Worm (Caenorhabditis elegans) whole organism, L4 larva: ENCODE data around the gene ins-11.
A peak's percentile ranks its signal among the peaks of the same experiment; 100 is the strongest.

Source experiments
- D1046.2 ChIP-seq: fragments of 200-800 bp; sonication (Bioruptor generic); IDR thresholded peaks from 2 replicates; pipeline ENCODE4 v1.3.6; 2022; ENCODE audit warnings: missing genetic modification characterization, missing compliant biosample characterization
- F10B5.3 ChIP-seq: sonication (generic microtip); optimal IDR thresholded peaks from 2 replicates; lab custom pipeline; 2016; ENCODE audit warnings: mild to moderate bottlenecking, missing genetic modification characterization, missing compliant biosample characterization
- F44E2.7 ChIP-seq: fragments of 200-800 bp; sonication (Bioruptor generic); IDR thresholded peaks from 2 replicates; pipeline ENCODE4 v2.1.2; 2022; ENCODE audit warnings: missing genetic modification characterization, missing compliant biosample characterization
- T26A8.4 ChIP-seq: fragments of 200-800 bp; sonication (Bioruptor generic); IDR thresholded peaks from 2 replicates; pipeline ENCODE4 v1.3.6; 2022; ENCODE audit warnings: missing genetic modification characterization, missing compliant biosample characterization
- Y105C5A.15 ChIP-seq: fragments of 200-800 bp; sonication (Bioruptor generic); IDR thresholded peaks from 2 replicates; pipeline ENCODE4 v1.3.6; 2022; ENCODE audit warnings: missing genetic modification characterization, missing compliant biosample characterization
- Y48G9A.11 ChIP-seq: fragments of 200-800 bp; sonication (Bioruptor generic); IDR thresholded peaks from 2 replicates; pipeline ENCODE4 v1.3.6; 2022; ENCODE audit warnings: missing genetic modification reagents, missing genetic modification characterization, missing compliant biosample characterization
- ZK546.5 ChIP-seq, 2 experiments: sonication (generic microtip); optimal IDR thresholded peaks; 2 replicates each; lab custom pipeline; 2017; ENCODE audit warnings: missing biosample characterization in 2 of 2, missing genetic modification characterization in 2 of 2
- aly-2 ChIP-seq: sonication (generic microtip); optimal IDR thresholded peaks from 2 replicates; lab custom pipeline; 2018; ENCODE audit warnings: missing biosample characterization, missing genetic modification characterization
- ama-1 ChIP-seq: fragments of 150-350 bp; optimal IDR thresholded peaks from 2 replicates; lab custom pipeline; 2014; ENCODE audit warnings: inconsistent platforms, mixed read lengths
- arid-1 ChIP-seq: fragments of 200-800 bp; sonication (Bioruptor generic); conservative IDR thresholded peaks from 2 replicates; pipeline ENCODE4 v1.3.6; 2022; ENCODE audit warnings: missing genetic modification reagents, missing genetic modification characterization, missing compliant biosample characterization
- ceh-20 ChIP-seq: fragments of 200-800 bp; sonication (Bioruptor generic); IDR thresholded peaks from 2 replicates; pipeline ENCODE4 v1.3.6; 2022; ENCODE audit warnings: missing genetic modification reagents, missing genetic modification characterization, missing compliant biosample characterization
- ceh-32 ChIP-seq: sonication (generic microtip); optimal IDR thresholded peaks from 2 replicates; lab custom pipeline; 2016; ENCODE audit warnings: mild to moderate bottlenecking, missing genetic modification characterization, missing compliant biosample characterization; ENCODE audit not compliant: poor library complexity
- ceh-62 ChIP-seq: sonication (generic microtip); optimal IDR thresholded peaks from 2 replicates; lab custom pipeline; 2017; ENCODE audit warnings: missing biosample characterization, missing genetic modification characterization
- ces-1 ChIP-seq: fragments of 150-350 bp; sonication (generic microtip); optimal IDR thresholded peaks from 4 replicates; lab custom pipeline; 2014; ENCODE audit warnings: missing biosample characterization, missing genetic modification reagents, missing genetic modification characterization
- daf-8 ChIP-seq: fragments of 200-800 bp; sonication (Bioruptor generic); IDR thresholded peaks from 2 replicates; pipeline ENCODE4 v1.3.6; 2022; ENCODE audit warnings: missing genetic modification characterization, missing compliant biosample characterization
- dmd-6 ChIP-seq: fragments of 200-800 bp; sonication (Bioruptor generic); IDR thresholded peaks from 2 replicates; pipeline ENCODE4 v1.3.6; 2022; ENCODE audit warnings: missing genetic modification reagents, missing genetic modification characterization, missing compliant biosample characterization
- duxl-1 ChIP-seq: sonication (generic microtip); optimal IDR thresholded peaks from 2 replicates; lab custom pipeline; 2016; ENCODE audit warnings: mild to moderate bottlenecking, missing genetic modification characterization, moderate library complexity, missing compliant biosample characterization; ENCODE audit not compliant: poor library complexity
- dve-1 ChIP-seq: sonication (generic microtip); optimal IDR thresholded peaks from 2 replicates; lab custom pipeline; 2017; ENCODE audit warnings: antibody characterized with exemption, mild to moderate bottlenecking, missing genetic modification characterization, missing compliant biosample characterization; ENCODE audit not compliant: insufficient read depth
- egl-27 ChIP-seq: sonication (generic microtip); optimal IDR thresholded peaks from 3 replicates; lab custom pipeline; 2017; ENCODE audit warnings: missing biosample characterization, missing genetic modification reagents, missing genetic modification characterization
- fos-1 ChIP-seq: fragments of 150-350 bp; optimal IDR thresholded peaks from 2 replicates; lab custom pipeline; 2014; ENCODE audit warnings: missing biosample characterization, missing genetic modification characterization
- hif-1 ChIP-seq, 2 experiments: sonication (generic microtip); optimal IDR thresholded peaks; 2 replicates each; lab custom pipeline; 2016 to 2017; ENCODE audit warnings: missing compliant biosample characterization in 2 of 2, missing genetic modification characterization in 2 of 2, missing genetic modification reagents in 2 of 2, missing genotype in 2 of 2, mild to moderate bottlenecking in 1 of 2
- hlh-30 ChIP-seq: sonication (generic microtip); optimal IDR thresholded peaks from 2 replicates; lab custom pipeline; 2017; ENCODE audit warnings: antibody characterized with exemption, mild to moderate bottlenecking, missing genetic modification characterization, missing compliant biosample characterization; ENCODE audit not compliant: insufficient read depth
- jun-1 ChIP-seq: fragments of 150-350 bp; optimal IDR thresholded peaks from 2 replicates; lab custom pipeline; 2014; ENCODE audit warnings: missing biosample characterization, missing genetic modification reagents, missing genetic modification characterization
- lin-15B ChIP-seq: fragments of 150-350 bp; sonication (generic microtip); optimal IDR thresholded peaks from 3 replicates; lab custom pipeline; 2014; ENCODE audit warnings: missing biosample characterization, missing genetic modification characterization
- lin-29 ChIP-seq: fragments of 200-800 bp; sonication (Bioruptor generic); IDR thresholded peaks from 2 replicates; pipeline ENCODE4 v1.3.6; 2022; ENCODE audit warnings: missing genetic modification reagents, missing genetic modification characterization, missing compliant biosample characterization
- madf-5 ChIP-seq, 2 experiments: fragments of 200-800 bp; sonication (Bioruptor generic); IDR thresholded peaks; 2 replicates each; pipeline ENCODE4 v1.3.6; 2022; ENCODE audit warnings: missing compliant biosample characterization in 2 of 2, missing genetic modification characterization in 2 of 2
- mdt-29 ChIP-seq: fragments of 200-800 bp; sonication (Bioruptor generic); IDR thresholded peaks from 2 replicates; pipeline ENCODE4 v1.3.6; 2022; ENCODE audit warnings: missing genetic modification reagents, missing genetic modification characterization, missing compliant biosample characterization
- mes-2 ChIP-seq: sonication (generic microtip); optimal IDR thresholded peaks from 2 replicates; lab custom pipeline; 2016; ENCODE audit warnings: missing genotype, mild to moderate bottlenecking, missing genetic modification characterization, missing compliant biosample characterization; ENCODE audit not compliant: poor library complexity, severe bottlenecking
- mxl-3 ChIP-seq: fragments of 200-800 bp; sonication (Bioruptor generic); optimal IDR thresholded peaks from 2 replicates; lab custom pipeline; 2018; ENCODE audit warnings: mild to moderate bottlenecking, missing genetic modification characterization, missing compliant biosample characterization
- nhr-10 ChIP-seq: fragments of 150-350 bp; optimal IDR thresholded peaks from 2 replicates; lab custom pipeline; 2014; ENCODE audit warnings: missing biosample characterization, missing genetic modification characterization
- nhr-11 ChIP-seq: fragments of 150-350 bp; optimal IDR thresholded peaks from 2 replicates; lab custom pipeline; 2014; ENCODE audit warnings: missing biosample characterization, missing genetic modification characterization
- nhr-25 ChIP-seq: sonication (generic microtip); optimal IDR thresholded peaks from 2 replicates; lab custom pipeline; 2017; ENCODE audit warnings: missing genetic modification characterization, mild to moderate bottlenecking, missing compliant biosample characterization, antibody characterized with exemption, moderate library complexity, borderline replicate concordance; ENCODE audit not compliant: insufficient read depth
- nhr-28 ChIP-seq: fragments of 150-350 bp; optimal IDR thresholded peaks from 2 replicates; lab custom pipeline; 2014; ENCODE audit warnings: missing biosample characterization, missing genetic modification characterization
- nhr-41 ChIP-seq: fragments of 200-800 bp; sonication (Bioruptor generic); IDR thresholded peaks from 2 replicates; pipeline ENCODE4 v1.3.6; 2022; ENCODE audit warnings: missing genetic modification reagents, missing genetic modification characterization, missing compliant biosample characterization
- nhr-48 ChIP-seq: sonication (generic microtip); optimal IDR thresholded peaks from 2 replicates; lab custom pipeline; 2016; ENCODE audit warnings: mild to moderate bottlenecking, missing genetic modification characterization, missing compliant biosample characterization
- nhr-6 ChIP-seq: fragments of 150-350 bp; optimal IDR thresholded peaks from 2 replicates; lab custom pipeline; 2014; ENCODE audit warnings: missing biosample characterization, missing genetic modification characterization
- nhr-76 ChIP-seq: fragments of 150-350 bp; optimal IDR thresholded peaks from 2 replicates; lab custom pipeline; 2014; ENCODE audit warnings: missing biosample characterization, missing genetic modification characterization
- php-3 ChIP-seq: fragments of 200-800 bp; sonication (Bioruptor generic); IDR thresholded peaks from 2 replicates; pipeline ENCODE4 v1.3.6; 2022; ENCODE audit warnings: missing genetic modification reagents, missing genetic modification characterization, missing compliant biosample characterization
- pqm-1 ChIP-seq: sonication (generic microtip); optimal IDR thresholded peaks from 2 replicates; lab custom pipeline; 2017; ENCODE audit warnings: missing biosample characterization, missing genetic modification characterization
- rbr-2 ChIP-seq: sonication (generic microtip); optimal IDR thresholded peaks from 2 replicates; lab custom pipeline; 2016; ENCODE audit warnings: missing genotype, missing genetic modification characterization, missing compliant biosample characterization
- skn-1 ChIP-seq: fragments of 150-350 bp; optimal IDR thresholded peaks from 2 replicates; lab custom pipeline; 2014; ENCODE audit warnings: missing biosample characterization, missing genetic modification characterization
- snpc-4 ChIP-seq: fragments of 150-350 bp; optimal IDR thresholded peaks from 2 replicates; lab custom pipeline; 2014; ENCODE audit warnings: missing biosample characterization, missing genetic modification characterization
- spr-1 ChIP-seq: sonication (generic microtip); optimal IDR thresholded peaks from 2 replicates; lab custom pipeline; 2016; ENCODE audit warnings: mild to moderate bottlenecking, missing genetic modification characterization, missing compliant biosample characterization
- tra-1 ChIP-seq: fragments of 200-800 bp; sonication (Bioruptor generic); IDR thresholded peaks from 2 replicates; pipeline ENCODE4 v1.3.6; 2022; ENCODE audit warnings: missing genetic modification reagents, missing genetic modification characterization, missing compliant biosample characterization
- unc-130 ChIP-seq: sonication (generic microtip); optimal IDR thresholded peaks from 2 replicates; lab custom pipeline; 2016; ENCODE audit warnings: missing genetic modification reagents, missing genetic modification characterization, missing compliant biosample characterization
- unc-39 ChIP-seq: sonication (generic microtip); optimal IDR thresholded peaks from 2 replicates; lab custom pipeline; 2017; ENCODE audit warnings: missing biosample characterization, missing genetic modification characterization
- unc-62 ChIP-seq, 3 experiments: fragments of 150-350 bp in 1 of 3; sonication (generic microtip); optimal IDR thresholded peaks in 2 of 3; peaks in 1 of 3; 1 replicate in 1 of 3; 2 replicates in 2 of 3; lab custom pipeline; 2014 to 2017; ENCODE audit warnings: missing biosample characterization in 3 of 3, missing genetic modification characterization in 3 of 3, missing genetic modification reagents in 3 of 3, missing genotype in 1 of 3
- vab-7 ChIP-seq: fragments of 200-800 bp; sonication (Bioruptor generic); IDR thresholded peaks from 2 replicates; pipeline ENCODE4 v1.3.6; 2022; ENCODE audit warnings: missing genetic modification reagents, missing genetic modification characterization, missing compliant biosample characterization
- zag-1 ChIP-seq: fragments of 150-350 bp; optimal IDR thresholded peaks from 2 replicates; lab custom pipeline; 2014; ENCODE audit warnings: missing biosample characterization, missing genetic modification characterization
- zfp-2 ChIP-seq: sonication (generic microtip); optimal IDR thresholded peaks from 2 replicates; lab custom pipeline; 2016; ENCODE audit warnings: mild to moderate bottlenecking, missing genetic modification characterization, missing compliant biosample characterization
- ztf-7 ChIP-seq: fragments of 150-350 bp; optimal IDR thresholded peaks from 2 replicates; lab custom pipeline; 2014; ENCODE audit warnings: missing biosample characterization, missing genetic modification characterization

ins-11 gene

ce11 chrII:5544145-5544515, 12.4 kb upstream of the ins-11 start (continued):
- no peak for TF ChIP-seq nhr-76
- peak; percentile 96 for TF ChIP-seq dve-1
- peak; percentile 46; the same call in 1 of the 2 replicates for TF ChIP-seq nhr-41 (GFP tag; lab: Robert Waterston, UW)
- TF ChIP-seq ZK546.5 (tag; optimal IDR thresholded peaks at IDR 0.05; lab: Kevin White, UChicago): no peak
- peak; percentile 48 for TF ChIP-seq egl-27 (tag; lab: Kevin White, UChicago)
- no peak for TF ChIP-seq F44E2.7
- peak in 1 of 2 experiments; percentile 34 for TF ChIP-seq hif-1 (tag; optimal IDR thresholded peaks at IDR 0.05; lab: Kevin White, UChicago)
- no peak for TF ChIP-seq tra-1 (GFP tag; lab: Robert Waterston, UW)
- no peak for TF ChIP-seq rbr-2 (tag; lab: Kevin White, UChicago)
- TF ChIP-seq ces-1 (GFP tag; lab: Kevin White, UChicago): no peak
- no peak for TF ChIP-seq jun-1 (tag; lab: Kevin White, UChicago)
- no peak for TF ChIP-seq F10B5.3 (tag; lab: Kevin White, UChicago)
- no peak for TF ChIP-seq ceh-32
- peak; percentile 59; the same call in 1 of the 2 replicates for TF ChIP-seq D1046.2 (GFP tag; lab: Robert Waterston, UW)
- TF ChIP-seq ama-1 (lab: Kevin White, UChicago): peak; percentile 99
- peak; percentile 72 for TF ChIP-seq nhr-10 (tag; lab: Kevin White, UChicago)
- TF ChIP-seq ceh-20 (GFP tag; lab: Robert Waterston, UW): peak; percentile 46
- no peak for TF ChIP-seq fos-1 (tag; lab: Kevin White, UChicago)
- no peak for TF ChIP-seq ztf-7
- TF ChIP-seq nhr-28 (tag; lab: Kevin White, UChicago): peak; percentile 71
- TF ChIP-seq madf-5 (GFP tag; IDR thresholded peaks at IDR 0.05; lab: Robert Waterston, UW): no peak
- TF ChIP-seq lin-15B (tag; lab: Kevin White, UChicago): no peak
- peak; percentile 62 for TF ChIP-seq nhr-11 (tag; lab: Kevin White, UChicago)
- TF ChIP-seq mdt-29: peak; percentile 97
- no peak for TF ChIP-seq nhr-25 (tag; lab: Kevin White, UChicago)
- peak; percentile 46 for TF ChIP-seq duxl-1 (tag; lab: Kevin White, UChicago)
- TF ChIP-seq T26A8.4: peak; percentile 4
- TF ChIP-seq snpc-4 (tag; lab: Kevin White, UChicago): peak; percentile 92
- no peak for TF ChIP-seq nhr-6 (tag; lab: Kevin White, UChicago)
- TF ChIP-seq pqm-1 (tag; lab: Kevin White, UChicago): no peak
- TF ChIP-seq Y105C5A.15 (GFP tag; lab: Robert Waterston, UW): no peak
- peak; percentile 36; the same call in 1 of the 2 replicates for TF ChIP-seq php-3 (GFP tag; lab: Robert Waterston, UW)
- no peak for TF ChIP-seq zfp-2 (tag; lab: Kevin White, UChicago)
- TF ChIP-seq arid-1 (GFP tag; lab: Robert Waterston, UW): peak; percentile 74
- no peak for TF ChIP-seq unc-39 (tag; lab: Kevin White, UChicago)
- no peak for TF ChIP-seq skn-1 (tag; lab: Kevin White, UChicago)
- TF ChIP-seq unc-62 (GFP tag; optimal IDR thresholded peaks at IDR 0.05 in 1 of 2; lab: Kevin White, UChicago): peak in 1 of 2 experiments; percentile 95
- TF ChIP-seq unc-62 (tag; optimal IDR thresholded peaks at IDR 0.05; lab: Kevin White, UChicago): no peak
- peak; percentile 33 for TF ChIP-seq hlh-30 (tag; lab: Kevin White, UChicago)
- no peak for TF ChIP-seq nhr-48
- TF ChIP-seq spr-1 (tag; lab: Kevin White, UChicago): no peak
- peak; percentile 81 for TF ChIP-seq mes-2 (tag; lab: Kevin White, UChicago)
- TF ChIP-seq vab-7 (GFP tag; lab: Robert Waterston, UW): peak; percentile 61
- TF ChIP-seq aly-2: no peak
- TF ChIP-seq mxl-3 (GFP tag; lab: Kevin White, UChicago): no peak
- TF ChIP-seq unc-130 (GFP tag; lab: Kevin White, UChicago): no peak
- no peak for TF ChIP-seq ceh-62
- TF ChIP-seq dmd-6: peak; percentile 80
- TF ChIP-seq Y48G9A.11 (GFP tag; lab: Robert Waterston, UW): no peak
- TF ChIP-seq daf-8 (GFP tag; lab: Robert Waterston, UW): no peak
- TF ChIP-seq lin-29 (GFP tag; lab: Robert Waterston, UW): no peak
- TF ChIP-seq zag-1 (tag; lab: Kevin White, UChicago): no peak
